Worm (Caenorhabditis elegans): ENCODE measurements around the gene ect-2.

ce11 chrII:10805437-10805836 is 21.7 kb upstream of the ect-2 start, which contains the start of gene ceh-62:
- TF ChIP-seq ztf-11 (tag; optimal IDR thresholded peaks at IDR 0.05) (no peak), lin-13 (GFP tag; optimal IDR thresholded peaks at IDR 0.05) (no peak), R02D3.7 (tag; optimal IDR thresholded peaks at IDR 0.05) (no peak), fos-1 (tag; optimal IDR thresholded peaks at IDR 0.05) (no peak), Y55F3AM.14 (GFP tag; optimal IDR thresholded peaks at IDR 0.05) (no peak), unc-62 (GFP tag; optimal IDR thresholded peaks at IDR 0.05) (no peak), skn-1 (tag; optimal IDR thresholded peaks at IDR 0.05) (no peak), dmd-4 (tag; optimal IDR thresholded peaks at IDR 0.05) (no peak), mab-5 (tag; optimal IDR thresholded peaks at IDR 0.05) (no peak), nhr-10 (tag; optimal IDR thresholded peaks at IDR 0.05) (no peak), ztf-4 (tag; optimal IDR thresholded peaks at IDR 0.05) (no peak), elt-1 (tag; optimal IDR thresholded peaks at IDR 0.05) (no peak)
